Worm (Caenorhabditis elegans): ENCODE measurements around the gene F25E5.1.

DNA sequence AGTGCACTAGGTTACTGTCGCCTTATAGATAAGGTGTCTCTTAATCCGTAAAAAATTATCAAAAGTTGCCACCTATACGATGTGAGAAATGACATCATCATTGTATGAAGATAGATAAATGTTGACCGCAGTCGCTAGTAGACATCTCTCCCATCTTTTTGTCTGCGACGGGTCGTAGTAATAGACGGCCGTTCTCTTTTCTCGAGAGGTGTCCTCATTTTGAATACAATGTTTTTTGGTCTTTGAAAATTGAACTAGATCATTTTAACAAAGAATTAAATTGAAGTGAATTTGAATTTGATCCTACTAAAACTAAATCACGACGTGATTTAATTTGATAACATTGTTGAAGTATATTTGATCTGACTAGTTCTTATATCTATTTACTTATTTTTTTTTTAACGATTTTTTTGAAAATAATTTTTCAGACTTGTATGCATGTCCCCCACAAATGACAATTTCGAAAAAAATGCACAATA is 42.9 kb downstream of the F25E5.1 start, which contains the start of the genes str-31 and nhr-172:
- TF ChIP-seq blmp-1 (tag; optimal IDR thresholded peaks at IDR 0.05; ENCODE audit: insufficient read depth) (no peak), lin-39 (tag; optimal IDR thresholded peaks at IDR 0.05) (no peak), R02D3.7 (tag; optimal IDR thresholded peaks at IDR 0.05) (no peak), aly-2 (tag; optimal IDR thresholded peaks at IDR 0.05) (no peak), alr-1 (tag; optimal IDR thresholded peaks at IDR 0.05) (no peak), gmeb-1 (tag; optimal IDR thresholded peaks at IDR 0.05) (no peak), snpc-4 (tag; optimal IDR thresholded peaks at IDR 0.05) (no peak), lin-13 (GFP tag; optimal IDR thresholded peaks at IDR 0.05) (no peak), nhr-237 (tag; optimal IDR thresholded peaks at IDR 0.05) (no peak), egl-27 (tag; optimal IDR thresholded peaks at IDR 0.05) (no peak), mdl-1 (tag; optimal IDR thresholded peaks at IDR 0.05) (no peak)
